Worm (Caenorhabditis elegans): Measurements from ENCODE around the gene grl-12.

grl-12 gene

ce11 chrV:8615711-8616110 is 21.1 kb downstream of the grl-12 start:
- TF ChIP-seq fkh-10 (GFP tag; optimal IDR thresholded peaks at IDR 0.05), result no peak
- TF ChIP-seq spr-3 (GFP tag; optimal IDR thresholded peaks at IDR 0.05), result no peak
- no peak for TF ChIP-seq ZK546.5 (tag; optimal IDR thresholded peaks at IDR 0.05)
- no peak for TF ChIP-seq madf-9 (GFP tag; conservative IDR thresholded peaks at IDR 0.05)
- no peak for TF ChIP-seq daf-16 (GFP tag; optimal IDR thresholded peaks at IDR 0.05)
- peak; percentile 9 for TF ChIP-seq daf-16 (tag; optimal IDR thresholded peaks at IDR 0.05)
- TF ChIP-seq ceh-28 (tag; optimal IDR thresholded peaks at IDR 0.05), result no peak
- no peak for TF ChIP-seq lir-3 (tag; optimal IDR thresholded peaks at IDR 0.05)
- no peak for TF ChIP-seq lin-38 (GFP tag; IDR thresholded peaks at IDR 0.05)
- TF ChIP-seq jun-1 (tag; optimal IDR thresholded peaks at IDR 0.05), result no peak
- TF ChIP-seq mes-2 (tag; optimal IDR thresholded peaks at IDR 0.05; ENCODE audit: poor library complexity, severe bottlenecking), result peak; percentile 21
- TF ChIP-seq ctbp-1 (GFP tag; IDR thresholded peaks at IDR 0.05), result 0 out of 2 replicates have a peak, but pooled peaks have one; percentile 7
- no peak for TF ChIP-seq nhr-41 (GFP tag; IDR thresholded peaks at IDR 0.05)
- no peak for TF ChIP-seq nhr-77 (tag; optimal IDR thresholded peaks at IDR 0.05)
- TF ChIP-seq nhr-237 (tag; optimal IDR thresholded peaks at IDR 0.05), result no peak
- TF ChIP-seq F44E2.7 (GFP tag; IDR thresholded peaks at IDR 0.05), result no peak
- TF ChIP-seq zfp-3 (GFP tag; conservative IDR thresholded peaks at IDR 0.05), result no peak
- TF ChIP-seq unc-130 (GFP tag; optimal IDR thresholded peaks at IDR 0.05), result no peak
- no peak for TF ChIP-seq lin-29 (GFP tag; IDR thresholded peaks at IDR 0.05)
- TF ChIP-seq ama-1 (optimal IDR thresholded peaks at IDR 0.05), result peak; percentile 68
- no peak for TF ChIP-seq nhr-42 (GFP tag; IDR thresholded peaks at IDR 0.05)
- TF ChIP-seq nhr-10 (tag; optimal IDR thresholded peaks at IDR 0.05), result no peak
- no peak for TF ChIP-seq madf-5 (GFP tag; IDR thresholded peaks at IDR 0.05)
- TF ChIP-seq T26A8.4 (GFP tag; IDR thresholded peaks at IDR 0.05), result no peak
- TF ChIP-seq lim-7 (GFP tag; IDR thresholded peaks at IDR 0.05), result no peak
- TF ChIP-seq aha-1 (tag), result peak; percentile 77
- 0 out of 2 replicates have a peak, but pooled peaks have one; percentile 10 for TF ChIP-seq ceh-44 (GFP tag; IDR thresholded peaks at IDR 0.05)
- no peak for TF ChIP-seq F37D6.2 (tag; optimal IDR thresholded peaks at IDR 0.05)
- TF ChIP-seq php-3 (GFP tag; IDR thresholded peaks at IDR 0.05), result no peak
- 0 out of 2 replicates have a peak, but pooled peaks have one; percentile 20 for TF ChIP-seq hmg-1.1 (GFP tag; IDR thresholded peaks at IDR 0.05)
- TF ChIP-seq Y48G9A.11 (GFP tag; IDR thresholded peaks at IDR 0.05), result no peak
- no peak for TF ChIP-seq unc-62 (GFP tag; optimal IDR thresholded peaks at IDR 0.05 in 1 of 2)
- no peak for TF ChIP-seq unc-62 (tag; optimal IDR thresholded peaks at IDR 0.05)
- TF ChIP-seq nhr-6 (tag; optimal IDR thresholded peaks at IDR 0.05), result no peak
- no peak for TF ChIP-seq Y75B8A.6 (GFP tag; IDR thresholded peaks at IDR 0.05)
- no peak for TF ChIP-seq unc-39 (tag; optimal IDR thresholded peaks at IDR 0.05)
- no peak for TF ChIP-seq D1046.2 (GFP tag; IDR thresholded peaks at IDR 0.05)
- no peak for TF ChIP-seq attf-4 (tag; optimal IDR thresholded peaks at IDR 0.05)
- no peak for TF ChIP-seq ces-1 (GFP tag; optimal IDR thresholded peaks at IDR 0.05)
- no peak for TF ChIP-seq egl-27 (tag; optimal IDR thresholded peaks at IDR 0.05)
- no peak for TF ChIP-seq dve-1 (tag; optimal IDR thresholded peaks at IDR 0.05; ENCODE audit: insufficient read depth)
- TF ChIP-seq Y105C5A.15 (GFP tag; IDR thresholded peaks at IDR 0.05), result no peak
- TF ChIP-seq ceh-20 (GFP tag; IDR thresholded peaks at IDR 0.05), result no peak
- no peak for TF ChIP-seq nhr-28 (tag; optimal IDR thresholded peaks at IDR 0.05)
- TF ChIP-seq nhr-48 (tag; optimal IDR thresholded peaks at IDR 0.05), result peak; percentile 19
- TF ChIP-seq pha-4 (GFP tag; IDR thresholded peaks at IDR 0.05), result no peak
- TF ChIP-seq pha-4 (tag; optimal IDR thresholded peaks at IDR 0.05), result no peak
- TF ChIP-seq mep-1 (tag; optimal IDR thresholded peaks at IDR 0.05), result peak; percentile 15
- no peak for TF ChIP-seq dmd-6 (GFP tag; IDR thresholded peaks at IDR 0.05)
- no peak for TF ChIP-seq saeg-2 (GFP tag; IDR thresholded peaks at IDR 0.05)
- TF ChIP-seq mdl-1 (tag; optimal IDR thresholded peaks at IDR 0.05), result no peak
- TF ChIP-seq Y5F2A.4 (GFP tag; optimal IDR thresholded peaks at IDR 0.05), result no peak
- TF ChIP-seq daf-8 (GFP tag; IDR thresholded peaks at IDR 0.05), result no peak
- no peak for TF ChIP-seq mxl-2 (GFP tag; conservative IDR thresholded peaks at IDR 0.05)
